Fruit fly (Drosophila melanogaster) whole organism, embryonic: ENCODE data around the gene mbm.

Experiments
- Asciz ChIP-seq: fragments of 200-800 bp; sonication (Bioruptor generic); optimal IDR thresholded peaks from 2 replicates; lab custom pipeline; 2017; ENCODE audit warnings: missing biosample characterization, mild to moderate bottlenecking, missing genetic modification characterization, missing genetic modification reagents
- C15 ChIP-seq: fragments of 200-800 bp; sonication (Bioruptor generic); IDR thresholded peaks from 3 replicates; pipeline ENCODE4 v1.3.6; 2022; ENCODE audit warnings: missing biosample characterization, missing genetic modification characterization
- CG10267 ChIP-seq: fragments of 200-800 bp; sonication (Bioruptor generic); optimal IDR thresholded peaks from 2 replicates; lab custom pipeline; 2018; ENCODE audit warnings: missing biosample characterization, mild to moderate bottlenecking, missing genetic modification characterization, moderate library complexity
- CG10366 ChIP-seq: fragments of 200-800 bp; sonication (Bioruptor generic); IDR thresholded peaks from 2 replicates; pipeline ENCODE4 v1.3.6; 2022; ENCODE audit warnings: missing biosample characterization, missing genetic modification characterization
- CG10543 ChIP-seq: fragments of 200-800 bp; sonication (Bioruptor generic); optimal IDR thresholded peaks from 3 replicates; lab custom pipeline; 2017; ENCODE audit warnings: missing biosample characterization, mild to moderate bottlenecking, missing genetic modification characterization, moderate library complexity
- CG11398 ChIP-seq: fragments of 200-800 bp; sonication (Bioruptor generic); optimal IDR thresholded peaks from 2 replicates; lab custom pipeline; 2016; ENCODE audit warnings: missing biosample characterization, missing genetic modification characterization
- CG13287 ChIP-seq: fragments of 200-800 bp; sonication (Bioruptor generic); IDR thresholded peaks from 2 replicates; pipeline ENCODE4 v1.3.6; 2022; ENCODE audit warnings: missing biosample characterization, missing genetic modification characterization; ENCODE audit not compliant: partially characterized antibody
- CG13624 ChIP-seq: fragments of 200-800 bp; sonication (Bioruptor generic); optimal IDR thresholded peaks from 2 replicates; lab custom pipeline; 2016; ENCODE audit warnings: missing biosample characterization, missing genetic modification characterization
- CG14050 ChIP-seq: fragments of 200-800 bp; sonication (Bioruptor generic); IDR thresholded peaks from 3 replicates; pipeline ENCODE4 v1.3.6; 2022; ENCODE audit warnings: missing biosample characterization, missing genetic modification characterization
- CG14965 ChIP-seq: fragments of 200-800 bp; sonication (Bioruptor generic); optimal IDR thresholded peaks from 2 replicates; lab custom pipeline; 2016; ENCODE audit warnings: missing biosample characterization, missing genetic modification characterization, borderline replicate concordance
- CG1603 ChIP-seq: fragments of 200-800 bp; sonication (Bioruptor generic); optimal IDR thresholded peaks from 2 replicates; lab custom pipeline; 2019; ENCODE audit warnings: missing biosample characterization, mild to moderate bottlenecking, missing genetic modification characterization, moderate library complexity
- CG17328 ChIP-seq: fragments of 200-800 bp; sonication (Bioruptor generic); IDR thresholded peaks from 2 replicates; pipeline ENCODE4 v1.3.6; 2022; ENCODE audit warnings: missing biosample characterization, missing genetic modification characterization
- CG17361 ChIP-seq: fragments of 200-800 bp; sonication (Bioruptor generic); IDR thresholded peaks from 3 replicates; pipeline ENCODE4 v1.3.6; 2022; ENCODE audit warnings: missing biosample characterization, missing genetic modification characterization
- CG2199 ChIP-seq: fragments of 200-800 bp; sonication (Bioruptor generic); IDR thresholded peaks from 3 replicates; pipeline ENCODE4 v1.3.6; 2022; ENCODE audit warnings: missing biosample characterization, missing genetic modification characterization
- CG30020 ChIP-seq: fragments of 200-800 bp; optimal IDR thresholded peaks from 2 replicates; lab custom pipeline; 2019; ENCODE audit warnings: missing biosample characterization, mild to moderate bottlenecking, missing genetic modification characterization, moderate library complexity
- CG4730 ChIP-seq: fragments of 200-800 bp; sonication (Bioruptor generic); IDR thresholded peaks from 2 replicates; pipeline ENCODE4 v1.3.6; 2022; ENCODE audit warnings: missing biosample characterization, missing genetic modification characterization
- CG4820 ChIP-seq: fragments of 200-800 bp; sonication (Bioruptor generic); optimal IDR thresholded peaks from 3 replicates; lab custom pipeline; 2016; ENCODE audit warnings: missing biosample characterization, missing genetic modification characterization
- CG5245 ChIP-seq: fragments of 200-800 bp; sonication (Bioruptor generic); optimal IDR thresholded peaks from 3 replicates; lab custom pipeline; 2016; ENCODE audit warnings: missing biosample characterization, missing genetic modification characterization
- CG5953 ChIP-seq: fragments of 200-800 bp; sonication (Bioruptor generic); IDR thresholded peaks from 2 replicates; pipeline ENCODE4 v1.3.6; 2022; ENCODE audit warnings: missing biosample characterization, missing genetic modification characterization
- CG6813 ChIP-seq: fragments of 200-800 bp; sonication (Bioruptor generic); optimal IDR thresholded peaks from 2 replicates; lab custom pipeline; 2017; ENCODE audit warnings: missing biosample characterization, missing genetic modification characterization, mild to moderate bottlenecking, moderate library complexity, missing genetic modification reagents
- CG7357 ChIP-seq: fragments of 200-800 bp; sonication (Bioruptor generic); IDR thresholded peaks from 3 replicates; pipeline ENCODE4 v1.3.6; 2022; ENCODE audit warnings: missing biosample characterization, missing genetic modification characterization
- CG9215 ChIP-seq: fragments of 200-800 bp; sonication (Bioruptor generic); IDR thresholded peaks from 2 replicates; pipeline ENCODE4 v1.3.6; 2022; ENCODE audit warnings: missing biosample characterization, missing genetic modification characterization
- CG9609 ChIP-seq: fragments of 200-800 bp; sonication (Bioruptor generic); optimal IDR thresholded peaks from 3 replicates; lab custom pipeline; 2016; ENCODE audit warnings: missing biosample characterization, missing genetic modification characterization
- CoRest ChIP-seq: fragments of 200-800 bp; sonication (Bioruptor generic); optimal IDR thresholded peaks from 3 replicates; lab custom pipeline; 2018; ENCODE audit warnings: missing biosample characterization, mild to moderate bottlenecking, missing genetic modification characterization, moderate library complexity
- HHEX ChIP-seq: fragments of 200-800 bp; sonication (Bioruptor generic); optimal IDR thresholded peaks from 3 replicates; lab custom pipeline; 2017; ENCODE audit warnings: missing biosample characterization, mild to moderate bottlenecking, missing genetic modification characterization, missing genetic modification reagents
- Hr3 ChIP-seq: fragments of 200-800 bp; sonication (Bioruptor generic); optimal IDR thresholded peaks from 3 replicates; lab custom pipeline; 2016; ENCODE audit warnings: missing biosample characterization, missing genetic modification characterization
- Jarid2 ChIP-seq: fragments of 200-800 bp; sonication (Bioruptor generic); optimal IDR thresholded peaks from 3 replicates; lab custom pipeline; 2017; ENCODE audit warnings: mild to moderate bottlenecking, missing biosample characterization, missing genetic modification reagents, missing genetic modification characterization
- Max ChIP-seq: fragments of 200-800 bp; sonication (Bioruptor generic); optimal IDR thresholded peaks from 2 replicates; lab custom pipeline; 2016; ENCODE audit warnings: missing biosample characterization, mild to moderate bottlenecking, missing genetic modification characterization
- NC2α ChIP-seq: fragments of 200-800 bp; sonication (Bioruptor generic); optimal IDR thresholded peaks from 2 replicates; lab custom pipeline; 2016; ENCODE audit warnings: missing biosample characterization, missing genetic modification characterization
- NFAT ChIP-seq: fragments of 200-800 bp; sonication (Bioruptor generic); IDR thresholded peaks from 2 replicates; pipeline ENCODE4 v1.3.6; 2022; ENCODE audit warnings: missing biosample characterization, missing genetic modification characterization
- Ravus ChIP-seq: fragments of 200-800 bp; sonication (Bioruptor generic); IDR thresholded peaks from 2 replicates; pipeline ENCODE4 v1.3.6; 2022; ENCODE audit warnings: missing biosample characterization, missing genetic modification characterization
- Taf1 ChIP-seq: fragments of 200-800 bp; sonication (Bioruptor generic); IDR thresholded peaks from 2 replicates; pipeline ENCODE4 v1.3.6; 2022; ENCODE audit warnings: missing biosample characterization, missing genetic modification characterization
- btn ChIP-seq: fragments of 200-800 bp; sonication (Bioruptor generic); optimal IDR thresholded peaks from 2 replicates; lab custom pipeline; 2016; ENCODE audit warnings: missing biosample characterization, missing genetic modification characterization
- cg ChIP-seq: fragments of 200-800 bp; sonication (Bioruptor generic); optimal IDR thresholded peaks from 3 replicates; lab custom pipeline; 2019; ENCODE audit warnings: missing biosample characterization, mild to moderate bottlenecking, missing genetic modification characterization, moderate library complexity
- chn ChIP-seq: fragments of 200-800 bp; sonication (Bioruptor generic); optimal IDR thresholded peaks from 2 replicates; lab custom pipeline; 2016; ENCODE audit warnings: missing biosample characterization, missing genetic modification characterization
- dan ChIP-seq: fragments of 200-800 bp; sonication (Bioruptor generic); IDR thresholded peaks from 2 replicates; pipeline ENCODE4 v1.3.6; 2022; ENCODE audit warnings: missing biosample characterization, missing genetic modification characterization
- esg ChIP-seq: fragments of 200-800 bp; sonication (Bioruptor generic); conservative IDR thresholded peaks from 2 replicates; pipeline ENCODE4 v1.3.6; 2022; ENCODE audit warnings: missing biosample characterization, missing genetic modification characterization
- fd96Cb ChIP-seq: fragments of 200-800 bp; sonication (Bioruptor generic); optimal IDR thresholded peaks from 2 replicates; lab custom pipeline; 2018; ENCODE audit warnings: missing biosample characterization, mild to moderate bottlenecking, missing genetic modification characterization, moderate library complexity
- fru ChIP-seq: fragments of >200 bp; optimal IDR thresholded peaks from 2 replicates; lab custom pipeline; 2017
- gsb ChIP-seq: fragments of 200-800 bp; sonication (Bioruptor generic); IDR thresholded peaks from 2 replicates; pipeline ENCODE4 v1.3.6; 2022; ENCODE audit warnings: missing biosample characterization, missing genetic modification characterization
- insv ChIP-seq, 2 experiments: fragments of 200-800 bp; sonication (Bioruptor generic); optimal IDR thresholded peaks; 3 replicates each; lab custom pipeline; 2016 to 2018; ENCODE audit warnings: missing biosample characterization in 2 of 2, missing genetic modification characterization in 2 of 2
- jigr1 ChIP-seq: fragments of 200-800 bp; sonication (Bioruptor generic); IDR thresholded peaks from 3 replicates; pipeline ENCODE4 v1.3.6; 2022; ENCODE audit warnings: missing biosample characterization, missing genetic modification characterization
- mirr ChIP-seq: fragments of 200-800 bp; sonication (Bioruptor generic); optimal IDR thresholded peaks from 3 replicates; lab custom pipeline; 2018; ENCODE audit warnings: missing biosample characterization, mild to moderate bottlenecking, missing genetic modification characterization
- sisA ChIP-seq: fragments of 200-800 bp; sonication (Bioruptor generic); IDR thresholded peaks from 2 replicates; pipeline ENCODE4 v1.3.6; 2022; ENCODE audit warnings: missing biosample characterization, missing genetic modification characterization
- sr ChIP-seq: fragments of 200-800 bp; sonication (Bioruptor generic); IDR thresholded peaks from 3 replicates; pipeline ENCODE4 v1.3.6; 2022; ENCODE audit warnings: missing biosample characterization, missing genetic modification characterization
- stc ChIP-seq: fragments of 200-800 bp; sonication (Bioruptor generic); IDR thresholded peaks from 2 replicates; pipeline ENCODE4 v1.3.6; 2022; ENCODE audit warnings: missing biosample characterization, missing genetic modification characterization
- tap ChIP-seq: fragments of 200-800 bp; optimal IDR thresholded peaks from 3 replicates; lab custom pipeline; 2019; ENCODE audit warnings: missing biosample characterization, mild to moderate bottlenecking, missing genetic modification characterization, moderate library complexity
- tio ChIP-seq: fragments of 200-800 bp; sonication (Bioruptor generic); optimal IDR thresholded peaks from 2 replicates; lab custom pipeline; 2017; ENCODE audit warnings: missing biosample characterization, missing genetic modification characterization, inconsistent platforms
- z ChIP-seq: fragments of 200-800 bp; sonication (Bioruptor generic); IDR thresholded peaks from 3 replicates; pipeline ENCODE4 v1.3.6; 2022; ENCODE audit warnings: missing biosample characterization, missing genetic modification characterization
- zfh1 ChIP-seq: fragments of 200-800 bp; sonication (Bioruptor generic); IDR thresholded peaks from 3 replicates; pipeline ENCODE4 v1.3.6; 2022; ENCODE audit warnings: missing biosample characterization, missing genetic modification characterization

The mbm gene

dm6 chr2L:224599-225385 is 48.7 kb downstream of the mbm start (continued):
- peak; percentile 43 for TF ChIP-seq HHEX (GFP tag; lab: Kevin White, UChicago)
- TF ChIP-seq CG13624 (GFP tag; lab: Kevin White, UChicago) = peak; percentile 32
- TF ChIP-seq Ravus (GFP tag; lab: Robert Waterston, UW) = no peak
- TF ChIP-seq z (GFP tag; lab: Robert Waterston, UW) = no peak; the same call in 2 of the 3 replicates
- TF ChIP-seq gsb (GFP tag; lab: Robert Waterston, UW) = 0 out of 2 replicates have a peak, but pooled peaks have one; percentile 24
- TF ChIP-seq tap (tag; lab: Kevin White, UChicago) = peak; percentile 55
- TF ChIP-seq CG9215 = peak; percentile 35
- peak; percentile 44 for TF ChIP-seq fd96Cb
- TF ChIP-seq Asciz (GFP tag; lab: Kevin White, UChicago) = peak; percentile 16
- no peak for TF ChIP-seq btn (GFP tag; lab: Kevin White, UChicago)
- peak; percentile 38 for TF ChIP-seq tio (GFP tag; lab: Kevin White, UChicago)
- TF ChIP-seq NC2α (GFP tag; lab: Kevin White, UChicago) = no peak
- peak; percentile 28; the same call in 1 of the 2 replicates for TF ChIP-seq CG4730 (GFP tag; lab: Robert Waterston, UW)
- 0 out of 2 replicates have a peak, but pooled peaks have one; percentile 25 for TF ChIP-seq CG17328 (GFP tag; lab: Robert Waterston, UW)
- TF ChIP-seq mirr = no peak
- TF ChIP-seq CG2199 (GFP tag; lab: Robert Waterston, UW) = peak; percentile 56; the same call in 1 of the 3 replicates
- TF ChIP-seq Max (GFP tag; lab: Kevin White, UChicago) = peak; percentile 55
- no peak for TF ChIP-seq CG10543 (GFP tag; lab: Kevin White, UChicago)
- TF ChIP-seq Taf1 (GFP tag; lab: Robert Waterston, UW) = peak; percentile 42; the same call in 1 of the 2 replicates
- TF ChIP-seq chn = peak; percentile 31
- peak; percentile 56; the same call in 2 of the 3 replicates for TF ChIP-seq zfh1 (GFP tag; lab: Robert Waterston, UW)
- TF ChIP-seq CG5245 = peak; percentile 39
- TF ChIP-seq CG1603 = peak; percentile 55
- TF ChIP-seq CG14050 (GFP tag; lab: Robert Waterston, UW) = peak; percentile 51; the same call in 1 of the 3 replicates
- no peak; the same call in none of the 3 replicates for TF ChIP-seq CG17361 (GFP tag; lab: Robert Waterston, UW)
- TF ChIP-seq fru (lab: Kevin White, UChicago) = no peak
- TF ChIP-seq C15 (GFP tag; lab: Robert Waterston, UW) = no peak
- TF ChIP-seq Hr3 = peak; percentile 59
- peak; percentile 31 for TF ChIP-seq CG9609
- TF ChIP-seq CG11398 = peak; percentile 15
- TF ChIP-seq CG5953 = no peak
- TF ChIP-seq NFAT (GFP tag; lab: Robert Waterston, UW) = peak; percentile 63; the same call in 1 of the 2 replicates
- TF ChIP-seq jigr1 (GFP tag; lab: Robert Waterston, UW) = 0 out of 3 replicates have a peak, but pooled peaks have one; percentile 16
- TF ChIP-seq dan (GFP tag; lab: Robert Waterston, UW) = no peak
- TF ChIP-seq sisA = peak; percentile 60
- peak; percentile 31; the same call in 1 of the 2 replicates for TF ChIP-seq esg (GFP tag; lab: Robert Waterston, UW)
- TF ChIP-seq insv (GFP tag; optimal IDR thresholded peaks at IDR 0.05; lab: Kevin White, UChicago) = no peak
- TF ChIP-seq CG13287 (GFP tag; lab: Robert Waterston, UW) = no peak
- TF ChIP-seq stc (GFP tag; lab: Robert Waterston, UW) = peak; percentile 34; the same call in 1 of the 2 replicates
- no peak for TF ChIP-seq Jarid2 (GFP tag; lab: Kevin White, UChicago)
- TF ChIP-seq cg (GFP tag; lab: Kevin White, UChicago) = no peak
- peak; percentile 36 for TF ChIP-seq CG10267
- no peak for TF ChIP-seq CG14965 (GFP tag; lab: Kevin White, UChicago)
- TF ChIP-seq sr (GFP tag; lab: Robert Waterston, UW) = no peak
- peak; percentile 42 for TF ChIP-seq CG6813 (GFP tag; lab: Kevin White, UChicago)
- peak; percentile 30 for TF ChIP-seq CG4820 (GFP tag; lab: Kevin White, UChicago)
- TF ChIP-seq CoRest = no peak
- 0 out of 3 replicates have a peak, but pooled peaks have one; percentile 33 for TF ChIP-seq CG7357 (GFP tag; lab: Robert Waterston, UW)
- TF ChIP-seq CG30020 = no peak
- peak; percentile 75 for TF ChIP-seq CG10366
